Worm (Caenorhabditis elegans): ENCODE results near the gene his-72.
A peak's percentile ranks its signal among the peaks of the same experiment; 100 is the strongest.

Gene his-72

DNA sequence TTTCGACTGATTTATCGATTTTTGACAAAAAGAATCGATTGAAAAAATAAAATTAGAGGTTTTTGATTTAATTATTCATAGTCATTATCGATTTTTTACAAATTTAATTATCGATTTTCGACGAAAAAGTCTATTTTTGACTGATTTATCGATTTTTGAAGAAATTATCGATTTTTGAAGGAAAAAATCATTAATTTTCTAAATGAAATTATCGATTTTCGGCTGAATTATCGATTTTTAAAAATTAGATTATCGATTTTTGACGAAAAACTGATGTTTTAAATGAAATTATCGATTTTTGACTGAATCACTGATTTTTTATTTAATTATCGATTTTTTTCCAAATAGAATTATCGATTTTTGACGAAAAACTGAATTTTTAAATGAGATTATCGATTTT lies 42.2 kb upstream of the his-72 start:
- no peak for TF ChIP-seq snpc-4 (tag; optimal IDR thresholded peaks at IDR 0.05)
- TF ChIP-seq lin-14 (GFP tag; optimal IDR thresholded peaks at IDR 0.05), result no peak
- TF ChIP-seq nhr-20 (tag; optimal IDR thresholded peaks at IDR 0.05), result no peak
- TF ChIP-seq nhr-19 (GFP tag; conservative IDR thresholded peaks at IDR 0.05), result no peak
- TF ChIP-seq jun-1 (tag; optimal IDR thresholded peaks at IDR 0.05), result no peak
- no peak for TF ChIP-seq unc-130 (tag; optimal IDR thresholded peaks at IDR 0.05)
- no peak for TF ChIP-seq unc-62 (GFP tag; optimal IDR thresholded peaks at IDR 0.05)
- no peak for TF ChIP-seq fkh-10 (GFP tag; optimal IDR thresholded peaks at IDR 0.05)
- TF ChIP-seq tbx-2 (tag; optimal IDR thresholded peaks at IDR 0.05), result no peak
- TF ChIP-seq blmp-1 (tag; optimal IDR thresholded peaks at IDR 0.05), result no peak
- no peak for TF ChIP-seq zip-4 (GFP tag; optimal IDR thresholded peaks at IDR 0.05)
- TF ChIP-seq isw-1 (GFP tag; IDR thresholded peaks at IDR 0.05), result no peak
- TF ChIP-seq pax-3 (tag; optimal IDR thresholded peaks at IDR 0.05), result no peak
- TF ChIP-seq ceh-90 (tag; optimal IDR thresholded peaks at IDR 0.05), result no peak
- no peak for TF ChIP-seq nhr-28 (tag; optimal IDR thresholded peaks at IDR 0.05)
- TF ChIP-seq nhr-47 (tag; optimal IDR thresholded peaks at IDR 0.05), result no peak
- TF ChIP-seq lin-35 (GFP tag; optimal IDR thresholded peaks at IDR 0.05), result no peak
- TF ChIP-seq swsn-7 (tag; optimal IDR thresholded peaks at IDR 0.05), result no peak

- TF ChIP-seq mep-1 (tag; optimal IDR thresholded peaks at IDR 0.05) (no peak), lir-3 (tag; optimal IDR thresholded peaks at IDR 0.05; ENCODE audit: poor library complexity) (no peak), hlh-17 (GFP tag; optimal IDR thresholded peaks at IDR 0.05; ENCODE audit: borderline replicate concordance) (no peak), hlh-4 (tag; optimal IDR thresholded peaks at IDR 0.05) (no peak), unc-130 (tag; optimal IDR thresholded peaks at IDR 0.05) (no peak), ceh-63 (GFP tag; optimal IDR thresholded peaks at IDR 0.05) (no peak), lin-39 (tag; optimal IDR thresholded peaks at IDR 0.05) (no peak), nhr-11 (tag; optimal IDR thresholded peaks at IDR 0.05) (no peak), ceh-88 (GFP tag; IDR thresholded peaks at IDR 0.05) (no peak), zip-4 (GFP tag; optimal IDR thresholded peaks at IDR 0.05) (no peak), C04F5.9 (tag; optimal IDR thresholded peaks at IDR 0.05) (no peak), fkh-4 (tag; optimal IDR thresholded peaks at IDR 0.05; ENCODE audit: borderline replicate concordance) (no peak), aly-2 (tag; optimal IDR thresholded peaks at IDR 0.05) (no peak), pqm-1 (tag; optimal IDR thresholded peaks at IDR 0.05) (no peak)
These were observed 41.5 kb upstream of the his-72 start for ce11 chrIII:12410304-12410703.

ce11 chrIII:12399709-12400108 lies 30.9 kb upstream of the his-72 start:
- TF ChIP-seq F16B12.6 (tag; optimal IDR thresholded peaks at IDR 0.05), result peak; percentile 16
- TF ChIP-seq efl-3 (GFP tag; optimal IDR thresholded peaks at IDR 0.05), result no peak
- TF ChIP-seq efl-1 (optimal IDR thresholded peaks at IDR 0.05), result peak in 1 of 2 experiments; percentile 46
- TF ChIP-seq efl-1 (GFP tag; optimal IDR thresholded peaks at IDR 0.05 in 1 of 2), result peak; percentile 29 to 92
- no peak for TF ChIP-seq unc-86 (tag; optimal IDR thresholded peaks at IDR 0.05)
- TF ChIP-seq C04F5.9 (tag; optimal IDR thresholded peaks at IDR 0.05), result no peak
- TF ChIP-seq lsy-2 (tag; optimal IDR thresholded peaks at IDR 0.05), result peak in 1 of 2 experiments; percentile 7
- peak in 2 of 3 experiments; percentile 29 to 32 for TF ChIP-seq dpl-1 (GFP tag; optimal IDR thresholded peaks at IDR 0.05)
- TF ChIP-seq zip-4 (GFP tag; optimal IDR thresholded peaks at IDR 0.05), result no peak
- TF ChIP-seq dsc-1 (tag; optimal IDR thresholded peaks at IDR 0.05), result peak; percentile 9
- TF ChIP-seq snu-23 (GFP tag; optimal IDR thresholded peaks at IDR 0.05), result peak; percentile 49
- peak; percentile 24 to 41 for TF ChIP-seq lin-35 (GFP tag; optimal IDR thresholded peaks at IDR 0.05)
- TF ChIP-seq nhr-47 (tag; optimal IDR thresholded peaks at IDR 0.05), result peak; percentile 50
- TF ChIP-seq rnt-1 (tag; optimal IDR thresholded peaks at IDR 0.05), result peak; percentile 55
- TF ChIP-seq ceh-82 (tag; optimal IDR thresholded peaks at IDR 0.05), result peak in 1 of 3 experiments; percentile 27
- TF ChIP-seq ces-1 (GFP tag; optimal IDR thresholded peaks at IDR 0.05), result no peak
- no peak for TF ChIP-seq C16A3.4 (tag; optimal IDR thresholded peaks at IDR 0.05)
- TF ChIP-seq vab-15 (tag; optimal IDR thresholded peaks at IDR 0.05), result no peak
- TF ChIP-seq nhr-20 (tag; optimal IDR thresholded peaks at IDR 0.05), result peak; percentile 1
- TF ChIP-seq zag-1 (tag; optimal IDR thresholded peaks at IDR 0.05), result no peak
- TF ChIP-seq ceh-90 (tag; optimal IDR thresholded peaks at IDR 0.05), result no peak

Data from whole organism, L1 larva.